Worm (Caenorhabditis elegans) whole organism, L4 larva: ENCODE data around the gene fbxb-99.

Experiments
- F26F4.8 ChIP-seq: fragments of 200-800 bp; sonication (Bioruptor generic); conservative IDR thresholded peaks from 2 replicates; pipeline ENCODE4 v1.3.6; 2022; ENCODE audit warnings: missing genetic modification characterization, missing compliant biosample characterization
- T20F7.1 ChIP-seq: fragments of 200-800 bp; sonication (Bioruptor generic); optimal IDR thresholded peaks from 2 replicates; lab custom pipeline; 2018; ENCODE audit warnings: mild to moderate bottlenecking, missing genetic modification characterization, missing compliant biosample characterization
- T26A8.4 ChIP-seq: fragments of 200-800 bp; sonication (Bioruptor generic); IDR thresholded peaks from 2 replicates; pipeline ENCODE4 v1.3.6; 2022; ENCODE audit warnings: missing genetic modification characterization, missing compliant biosample characterization
- Y48G9A.11 ChIP-seq: fragments of 200-800 bp; sonication (Bioruptor generic); IDR thresholded peaks from 2 replicates; pipeline ENCODE4 v1.3.6; 2022; ENCODE audit warnings: missing genetic modification reagents, missing genetic modification characterization, missing compliant biosample characterization
- aha-1 ChIP-seq: fragments of 150-350 bp; peaks from one replicate; lab custom pipeline; 2014; ENCODE audit warnings: missing biosample characterization, missing genetic modification characterization
- attf-4 ChIP-seq: sonication (generic microtip); optimal IDR thresholded peaks from 3 replicates; lab custom pipeline; 2017; ENCODE audit warnings: missing biosample characterization, missing genetic modification characterization
- ceh-32 ChIP-seq: sonication (generic microtip); optimal IDR thresholded peaks from 2 replicates; lab custom pipeline; 2016; ENCODE audit warnings: mild to moderate bottlenecking, missing genetic modification characterization, missing compliant biosample characterization; ENCODE audit not compliant: poor library complexity
- ceh-44 ChIP-seq: fragments of 200-800 bp; sonication (Bioruptor generic); IDR thresholded peaks from 2 replicates; pipeline ENCODE4 v1.3.6; 2022; ENCODE audit warnings: missing genetic modification reagents, missing genetic modification characterization, missing compliant biosample characterization
- ces-1 ChIP-seq: fragments of 150-350 bp; sonication (generic microtip); optimal IDR thresholded peaks from 4 replicates; lab custom pipeline; 2014; ENCODE audit warnings: missing biosample characterization, missing genetic modification reagents, missing genetic modification characterization
- daf-12 ChIP-seq: fragments of 150-350 bp; optimal IDR thresholded peaks from 2 replicates; lab custom pipeline; 2014; ENCODE audit warnings: missing biosample characterization, missing genetic modification reagents, missing genetic modification characterization
- daf-16 ChIP-seq, 3 experiments: sonication (generic microtip); optimal IDR thresholded peaks; 2 replicates each; lab custom pipeline; 2016 to 2017; ENCODE audit warnings: missing genetic modification characterization in 3 of 3, missing genetic modification reagents in 3 of 3, mild to moderate bottlenecking in 2 of 3, missing compliant biosample characterization in 2 of 3, missing biosample characterization in 1 of 3, moderate library complexity in 1 of 3
- daf-19 ChIP-seq: fragments of 200-800 bp; sonication (Bioruptor generic); conservative IDR thresholded peaks from 2 replicates; pipeline ENCODE4 v1.3.6; 2022; ENCODE audit warnings: missing genetic modification characterization, missing compliant biosample characterization
- dmd-8 ChIP-seq: fragments of 200-800 bp; sonication (Bioruptor generic); IDR thresholded peaks from 2 replicates; pipeline ENCODE4 v1.3.6; 2022; ENCODE audit warnings: missing genetic modification characterization, missing compliant biosample characterization
- dve-1 ChIP-seq: sonication (generic microtip); optimal IDR thresholded peaks from 2 replicates; lab custom pipeline; 2017; ENCODE audit warnings: antibody characterized with exemption, mild to moderate bottlenecking, missing genetic modification characterization, missing compliant biosample characterization; ENCODE audit not compliant: insufficient read depth
- egl-27 ChIP-seq: sonication (generic microtip); optimal IDR thresholded peaks from 3 replicates; lab custom pipeline; 2017; ENCODE audit warnings: missing biosample characterization, missing genetic modification reagents, missing genetic modification characterization
- egl-43 ChIP-seq: fragments of 200-800 bp; sonication (Bioruptor generic); IDR thresholded peaks from 2 replicates; pipeline ENCODE4 v1.3.6; 2022; ENCODE audit warnings: missing genetic modification reagents, missing genetic modification characterization, missing compliant biosample characterization
- mdt-29 ChIP-seq: fragments of 200-800 bp; sonication (Bioruptor generic); IDR thresholded peaks from 2 replicates; pipeline ENCODE4 v1.3.6; 2022; ENCODE audit warnings: missing genetic modification reagents, missing genetic modification characterization, missing compliant biosample characterization
- nhr-10 ChIP-seq: fragments of 150-350 bp; optimal IDR thresholded peaks from 2 replicates; lab custom pipeline; 2014; ENCODE audit warnings: missing biosample characterization, missing genetic modification characterization
- nhr-237 ChIP-seq: sonication (generic microtip); optimal IDR thresholded peaks from 2 replicates; lab custom pipeline; 2017; ENCODE audit warnings: missing biosample characterization, missing genetic modification characterization
- nhr-25 ChIP-seq: sonication (generic microtip); optimal IDR thresholded peaks from 2 replicates; lab custom pipeline; 2017; ENCODE audit warnings: missing genetic modification characterization, mild to moderate bottlenecking, missing compliant biosample characterization, antibody characterized with exemption, moderate library complexity, borderline replicate concordance; ENCODE audit not compliant: insufficient read depth
- nhr-28 ChIP-seq: fragments of 150-350 bp; optimal IDR thresholded peaks from 2 replicates; lab custom pipeline; 2014; ENCODE audit warnings: missing biosample characterization, missing genetic modification characterization
- nhr-41 ChIP-seq: fragments of 200-800 bp; sonication (Bioruptor generic); IDR thresholded peaks from 2 replicates; pipeline ENCODE4 v1.3.6; 2022; ENCODE audit warnings: missing genetic modification reagents, missing genetic modification characterization, missing compliant biosample characterization
- nhr-42 ChIP-seq: fragments of 200-800 bp; sonication (Bioruptor generic); IDR thresholded peaks from 2 replicates; pipeline ENCODE4 v1.3.6; 2022; ENCODE audit warnings: missing genetic modification characterization, missing compliant biosample characterization
- nhr-48 ChIP-seq: sonication (generic microtip); optimal IDR thresholded peaks from 2 replicates; lab custom pipeline; 2016; ENCODE audit warnings: mild to moderate bottlenecking, missing genetic modification characterization, missing compliant biosample characterization
- nhr-77 ChIP-seq: fragments of 150-350 bp; optimal IDR thresholded peaks from 2 replicates; lab custom pipeline; 2014; ENCODE audit warnings: missing biosample characterization, missing genetic modification characterization
- php-3 ChIP-seq: fragments of 200-800 bp; sonication (Bioruptor generic); IDR thresholded peaks from 2 replicates; pipeline ENCODE4 v1.3.6; 2022; ENCODE audit warnings: missing genetic modification reagents, missing genetic modification characterization, missing compliant biosample characterization
- saeg-2 ChIP-seq: fragments of 200-800 bp; sonication (Bioruptor generic); IDR thresholded peaks from 2 replicates; pipeline ENCODE4 v1.3.6; 2022; ENCODE audit warnings: missing genetic modification reagents, missing genetic modification characterization, missing compliant biosample characterization
- sdz-12 ChIP-seq: fragments of 200-800 bp; sonication (Bioruptor generic); optimal IDR thresholded peaks from 2 replicates; lab custom pipeline; 2018; ENCODE audit warnings: mild to moderate bottlenecking, missing genetic modification characterization, missing compliant biosample characterization
- set-16 ChIP-seq: fragments of 200-800 bp; sonication (Bioruptor generic); IDR thresholded peaks from 2 replicates; pipeline ENCODE4 v1.3.6; 2022; ENCODE audit warnings: missing genetic modification reagents, missing genetic modification characterization, missing compliant biosample characterization
- skn-1 ChIP-seq: fragments of 150-350 bp; optimal IDR thresholded peaks from 2 replicates; lab custom pipeline; 2014; ENCODE audit warnings: missing biosample characterization, missing genetic modification characterization
- spr-1 ChIP-seq: sonication (generic microtip); optimal IDR thresholded peaks from 2 replicates; lab custom pipeline; 2016; ENCODE audit warnings: mild to moderate bottlenecking, missing genetic modification characterization, missing compliant biosample characterization
- spr-3 ChIP-seq: fragments of 200-800 bp; sonication (Bioruptor generic); optimal IDR thresholded peaks from 2 replicates; lab custom pipeline; 2018; ENCODE audit warnings: mild to moderate bottlenecking, missing genetic modification characterization, missing compliant biosample characterization
- unc-130 ChIP-seq: sonication (generic microtip); optimal IDR thresholded peaks from 2 replicates; lab custom pipeline; 2016; ENCODE audit warnings: missing genetic modification reagents, missing genetic modification characterization, missing compliant biosample characterization
- zfp-3 ChIP-seq: fragments of 200-800 bp; sonication (Bioruptor generic); conservative IDR thresholded peaks from 2 replicates; pipeline ENCODE4 v1.3.6; 2022; ENCODE audit warnings: missing genetic modification reagents, missing genetic modification characterization, missing compliant biosample characterization
- zip-2 ChIP-seq: fragments of 150-350 bp; optimal IDR thresholded peaks from 2 replicates; lab custom pipeline; 2014; ENCODE audit warnings: missing biosample characterization, missing genetic modification characterization
- ztf-7 ChIP-seq: fragments of 150-350 bp; optimal IDR thresholded peaks from 2 replicates; lab custom pipeline; 2014; ENCODE audit warnings: missing biosample characterization, missing genetic modification characterization

fbxb-99 gene

DNA sequence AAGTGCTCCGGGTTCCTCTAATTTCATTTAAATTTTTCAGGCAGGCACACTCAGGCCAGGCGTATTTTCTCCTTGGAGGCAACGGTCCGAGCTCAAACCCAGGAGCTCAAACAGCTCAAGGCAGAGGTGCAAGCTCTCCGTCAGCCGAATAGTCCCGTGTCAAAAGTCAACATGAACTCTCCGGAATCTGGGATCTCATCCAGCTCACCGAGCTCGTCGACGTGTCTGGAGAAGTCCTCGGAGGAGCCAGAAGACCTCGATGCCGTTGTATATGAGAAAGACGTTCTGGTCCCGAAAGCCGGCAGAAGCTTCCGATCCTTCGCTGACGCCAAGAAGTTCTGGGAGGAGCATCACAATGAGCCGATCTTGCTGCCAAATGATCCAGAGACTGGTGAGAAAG is 7.5 kb downstream of the fbxb-99 start:
- TF ChIP-seq nhr-77 (tag; lab: Kevin White, UChicago) (no peak), set-16 (GFP tag; lab: Robert Waterston, UW) (peak; percentile 78)
- TF ChIP-seq, all 104 proteins: peak for 1

ce11 chrII:3785257-3785656 is 8.0 kb downstream of the fbxb-99 start, which contains the start of gene T24E12.1:
Gene T24E12.1, plus strand, starts transcription at chrII:3785557.
- TF ChIP-seq ceh-44 (GFP tag; lab: Robert Waterston, UW) = no peak
- TF ChIP-seq, all 104 proteins: peak for 0

- TF ChIP-seq spr-3 (GFP tag; lab: Kevin White, UChicago) (no peak), nhr-41 (GFP tag; lab: Robert Waterston, UW) (no peak), nhr-48 (no peak), skn-1 (tag; lab: Kevin White, UChicago) (no peak), T20F7.1 (no peak), T26A8.4 (GFP tag; lab: Robert Waterston, UW) (no peak), daf-12 (tag; lab: Kevin White, UChicago) (no peak), ces-1 (no peak)
Measured at ce11 chrII:3782309-3783000, 10.8 kb downstream of the fbxb-99 start, which contains the start of gene T24E12.2. Gene T24E12.2, plus strand, starts transcription at chrII:3782950.

ce11 chrII:3781238-3781637 is 12.0 kb downstream of the fbxb-99 start:
- TF ChIP-seq aha-1 (peak; percentile 74), zip-2 (tag; lab: Kevin White, UChicago) (no peak), spr-1 (tag; lab: Kevin White, UChicago) (no peak), T26A8.4 (GFP tag; lab: Robert Waterston, UW) (no peak)

- TF ChIP-seq dmd-8 (GFP tag; lab: Robert Waterston, UW) (no peak), daf-16 (GFP tag; optimal IDR thresholded peaks at IDR 0.05; lab: Kevin White, UChicago) (no peak), daf-16 (tag; optimal IDR thresholded peaks at IDR 0.05; lab: Kevin White, UChicago) (no peak), nhr-28 (tag; lab: Kevin White, UChicago) (no peak), Y48G9A.11 (GFP tag; lab: Robert Waterston, UW) (no peak), daf-12 (tag; lab: Kevin White, UChicago) (no peak), egl-43 (GFP tag; lab: Robert Waterston, UW) (no peak), saeg-2 (GFP tag; lab: Robert Waterston, UW) (no peak), nhr-25 (tag; lab: Kevin White, UChicago) (no peak), nhr-237 (tag; lab: Kevin White, UChicago) (no peak), nhr-10 (tag; lab: Kevin White, UChicago) (no peak), nhr-42 (GFP tag; lab: Robert Waterston, UW) (no peak)
Measured at ce11 chrII:3779463-3779862, 13.8 kb downstream of the fbxb-99 start, which contains the start of gene T24E12.11. Gene T24E12.11, minus strand, starts transcription at chrII:3779563.

- TF ChIP-seq daf-16 (GFP tag; optimal IDR thresholded peaks at IDR 0.05; lab: Kevin White, UChicago) (no peak), daf-16 (tag; optimal IDR thresholded peaks at IDR 0.05; lab: Kevin White, UChicago) (no peak), F26F4.8 (GFP tag; lab: Robert Waterston, UW) (no peak)
Measured at ce11 chrII:3777802-3778201, 15.4 kb downstream of the fbxb-99 start.

- TF ChIP-seq spr-3 (GFP tag; lab: Kevin White, UChicago) = no peak
- TF ChIP-seq mdt-29 (GFP tag; lab: Robert Waterston, UW) = no peak
- no peak for TF ChIP-seq dve-1
- no peak for TF ChIP-seq egl-27
- no peak for TF ChIP-seq ztf-7 (tag; lab: Kevin White, UChicago)
- no peak for TF ChIP-seq zfp-3
- TF ChIP-seq unc-130 (GFP tag; lab: Kevin White, UChicago) = no peak
- TF ChIP-seq attf-4 (tag; lab: Kevin White, UChicago) = no peak
- TF ChIP-seq php-3 (GFP tag; lab: Robert Waterston, UW) = no peak
- TF ChIP-seq ces-1 = no peak
- TF ChIP-seq daf-19 (GFP tag; lab: Robert Waterston, UW) = no peak
- no peak for TF ChIP-seq ceh-32 (tag; lab: Kevin White, UChicago)
- no peak for TF ChIP-seq sdz-12
Measured at ce11 chrII:3775719-3776118, 17.5 kb downstream of the fbxb-99 start, which contains the start of gene T24E12.3. Gene T24E12.3, plus strand, starts transcription at chrII:3776019.
